Worm (Caenorhabditis elegans): ENCODE data around the gene T28H10.2.
A peak's percentile ranks its signal among the peaks of the same experiment; 100 is the strongest.

Gene T28H10.2

ce11 chrV:12552671-12553212, 40.0 kb upstream of the T28H10.2 start, which contains the start of gene F45D3.4:
Gene F45D3.4, minus strand, starts transcription at chrV:12553191.
- no peak for TF ChIP-seq lin-38 (GFP tag; IDR thresholded peaks at IDR 0.05)
- TF ChIP-seq egl-43 (GFP tag; IDR thresholded peaks at IDR 0.05) = peak; percentile 55; the same call in 1 of the 2 replicates
- TF ChIP-seq dve-1 (tag; optimal IDR thresholded peaks at IDR 0.05; ENCODE audit: insufficient read depth) = no peak
- no peak for TF ChIP-seq lin-1 (GFP tag; IDR thresholded peaks at IDR 0.05)
- TF ChIP-seq ztf-11 (tag; optimal IDR thresholded peaks at IDR 0.05) = no peak
- TF ChIP-seq jun-1 (tag; optimal IDR thresholded peaks at IDR 0.05) = no peak
- TF ChIP-seq Y75B8A.6 (GFP tag; IDR thresholded peaks at IDR 0.05) = no peak
- TF ChIP-seq mes-2 (tag; optimal IDR thresholded peaks at IDR 0.05; ENCODE audit: poor library complexity, severe bottlenecking) = no peak
- no peak for TF ChIP-seq ces-1 (GFP tag; optimal IDR thresholded peaks at IDR 0.05)
- TF ChIP-seq ceh-28 (tag; optimal IDR thresholded peaks at IDR 0.05) = no peak
- no peak for TF ChIP-seq hif-1 (tag; optimal IDR thresholded peaks at IDR 0.05)
- TF ChIP-seq T26A8.4 (GFP tag; IDR thresholded peaks at IDR 0.05) = peak; percentile 10; the same call in 1 of the 2 replicates
- no peak for TF ChIP-seq fkh-10 (GFP tag; optimal IDR thresholded peaks at IDR 0.05)
- TF ChIP-seq lin-13 (GFP tag; optimal IDR thresholded peaks at IDR 0.05) = no peak
- TF ChIP-seq zip-11 (GFP tag; IDR thresholded peaks at IDR 0.05) = no peak
- no peak for TF ChIP-seq madf-5 (GFP tag; IDR thresholded peaks at IDR 0.05)
- no peak for TF ChIP-seq nhr-77 (tag; optimal IDR thresholded peaks at IDR 0.05)
- TF ChIP-seq mep-1 (tag; optimal IDR thresholded peaks at IDR 0.05) = peak; percentile 6
- TF ChIP-seq daf-8 (GFP tag; IDR thresholded peaks at IDR 0.05) = no peak
- TF ChIP-seq nhr-6 (tag; optimal IDR thresholded peaks at IDR 0.05) = no peak
- TF ChIP-seq rbr-2 (tag; optimal IDR thresholded peaks at IDR 0.05) = no peak
- TF ChIP-seq nhr-41 (GFP tag; IDR thresholded peaks at IDR 0.05) = no peak
- peak; percentile 98 for TF ChIP-seq aha-1 (tag)
- TF ChIP-seq Y48G9A.11 (GFP tag; IDR thresholded peaks at IDR 0.05) = 0 out of 2 replicates have a peak, but pooled peaks have one; percentile 12
- TF ChIP-seq zip-2 (tag; optimal IDR thresholded peaks at IDR 0.05) = no peak
- no peak for TF ChIP-seq snpc-4 (tag; optimal IDR thresholded peaks at IDR 0.05)
- no peak for TF ChIP-seq fos-1 (tag; optimal IDR thresholded peaks at IDR 0.05)
- TF ChIP-seq ama-1 (optimal IDR thresholded peaks at IDR 0.05) = peak; percentile 87
- TF ChIP-seq T20F7.1 (GFP tag; optimal IDR thresholded peaks at IDR 0.05) = no peak

ce11 chrV:12551638-12552478, 39.1 kb upstream of the T28H10.2 start:
- TF ChIP-seq nhr-11 (tag; optimal IDR thresholded peaks at IDR 0.05) (no peak), snpc-1.2 (GFP tag; IDR thresholded peaks at IDR 0.05) (0 out of 2 replicates have a peak, but pooled peaks have one; percentile 25), dpl-1 (GFP tag; optimal IDR thresholded peaks at IDR 0.05) (no peak), arid-1 (GFP tag; conservative IDR thresholded peaks at IDR 0.05) (no peak), nhr-28 (tag; optimal IDR thresholded peaks at IDR 0.05) (peak; percentile 57), egl-43 (GFP tag; IDR thresholded peaks at IDR 0.05) (no peak), tra-1 (GFP tag; IDR thresholded peaks at IDR 0.05) (0 out of 2 replicates have a peak, but pooled peaks have one; percentile 39), snpc-4 (tag; optimal IDR thresholded peaks at IDR 0.05) (no peak), lsy-2 (tag; optimal IDR thresholded peaks at IDR 0.05) (peak; percentile 6 to 35), nhr-48 (tag; optimal IDR thresholded peaks at IDR 0.05) (peak; percentile 12), ama-1 (optimal IDR thresholded peaks at IDR 0.05) (peak; percentile 46), attf-4 (tag; optimal IDR thresholded peaks at IDR 0.05) (no peak), ZK337.2 (GFP tag; IDR thresholded peaks at IDR 0.05) (no peak), zfp-2 (tag; optimal IDR thresholded peaks at IDR 0.05) (no peak), mep-1 (tag; optimal IDR thresholded peaks at IDR 0.05) (peak; percentile 28), egl-27 (tag; optimal IDR thresholded peaks at IDR 0.05) (no peak), nhr-25 (tag; optimal IDR thresholded peaks at IDR 0.05; ENCODE audit: borderline replicate concordance, insufficient read depth) (peak; percentile 39), rbr-2 (tag; optimal IDR thresholded peaks at IDR 0.05) (no peak), unc-62 (GFP tag; optimal IDR thresholded peaks at IDR 0.05 in 1 of 2) (peak in 1 of 2 experiments; percentile 97), unc-62 (tag; optimal IDR thresholded peaks at IDR 0.05) (no peak), Y48G9A.11 (GFP tag; IDR thresholded peaks at IDR 0.05) (no peak), gei-8 (GFP tag; optimal IDR thresholded peaks at IDR 0.05) (no peak), mes-2 (tag; optimal IDR thresholded peaks at IDR 0.05; ENCODE audit: poor library complexity, severe bottlenecking) (peak; percentile 26), zfp-3 (GFP tag; conservative IDR thresholded peaks at IDR 0.05) (0 out of 2 replicates have a peak, but pooled peaks have one; percentile 51), T26A8.4 (GFP tag; IDR thresholded peaks at IDR 0.05) (peak; percentile 90), spr-1 (tag; optimal IDR thresholded peaks at IDR 0.05) (peak; percentile 23), nhr-6 (tag; optimal IDR thresholded peaks at IDR 0.05) (peak; percentile 81), mxl-2 (GFP tag; conservative IDR thresholded peaks at IDR 0.05) (no peak)

All from whole organism, L4 larva.